Worm (Caenorhabditis elegans) whole organism, young adult: ENCODE measurements around the gene W04E12.4.

Experiments
- atf-7 ChIP-seq: sonication (generic microtip); optimal IDR thresholded peaks from 2 replicates; lab custom pipeline; 2017; ENCODE audit warnings: mild to moderate bottlenecking, missing genetic modification characterization, missing compliant biosample characterization
- lsy-27 ChIP-seq: sonication (generic microtip); optimal IDR thresholded peaks from 2 replicates; lab custom pipeline; 2017; ENCODE audit warnings: missing genetic modification characterization, mild to moderate bottlenecking, missing compliant biosample characterization, antibody characterized with exemption, missing genotype, borderline replicate concordance; ENCODE audit not compliant: insufficient read depth

ce11 chrV:19759282-19759681 is 15.9 kb downstream of the W04E12.4 start:
- TF ChIP-seq atf-7 (tag; lab: Kevin White, UChicago): no peak
- no peak for TF ChIP-seq lsy-27
